Worm (Caenorhabditis elegans): ENCODE results near the gene Y71H2AL.4.

- TF ChIP-seq lin-39 (tag; optimal IDR thresholded peaks at IDR 0.05) (no peak), alr-1 (tag; optimal IDR thresholded peaks at IDR 0.05) (no peak)
Measured at ce11 chrIII:2641659-2642058, 44.5 kb upstream of the Y71H2AL.4 start.
